Fruit fly (Drosophila melanogaster) whole organism, embryonic: ENCODE measurements around the gene CG33969.

Source experiments
- B-H2 ChIP-seq: fragments of 200-800 bp; sonication (Bioruptor generic); optimal IDR thresholded peaks from 2 replicates; lab custom pipeline; 2018; ENCODE audit warnings: missing biosample characterization, mild to moderate bottlenecking, missing genetic modification characterization
- CG10431 ChIP-seq: fragments of 200-800 bp; sonication (Bioruptor generic); optimal IDR thresholded peaks from 3 replicates; lab custom pipeline; 2018; ENCODE audit warnings: missing biosample characterization, mild to moderate bottlenecking, missing genetic modification characterization
- CG15011 ChIP-seq: fragments of 200-800 bp; sonication (Bioruptor generic); optimal IDR thresholded peaks from 3 replicates; lab custom pipeline; 2018; ENCODE audit warnings: missing biosample characterization, mild to moderate bottlenecking, missing genetic modification characterization
- CG17359 ChIP-seq: fragments of 200-800 bp; sonication (Bioruptor generic); optimal IDR thresholded peaks from 3 replicates; lab custom pipeline; 2018; ENCODE audit warnings: missing biosample characterization, mild to moderate bottlenecking, missing genetic modification characterization, moderate library complexity
- CG17361 ChIP-seq: fragments of 200-800 bp; sonication (Bioruptor generic); IDR thresholded peaks from 3 replicates; pipeline ENCODE4 v1.3.6; 2022; ENCODE audit warnings: missing biosample characterization, missing genetic modification characterization
- CG30403 ChIP-seq: fragments of 200-800 bp; sonication (Bioruptor generic); optimal IDR thresholded peaks from 3 replicates; lab custom pipeline; 2016; ENCODE audit warnings: missing biosample characterization, missing genetic modification characterization
- CG31441 ChIP-seq: fragments of 200-800 bp; sonication (Bioruptor generic); IDR thresholded peaks from 2 replicates; pipeline ENCODE4 v1.3.6; 2022; ENCODE audit warnings: missing biosample characterization, missing genetic modification characterization
- CG4404 ChIP-seq: fragments of 200-800 bp; sonication (Bioruptor generic); IDR thresholded peaks from 2 replicates; pipeline ENCODE4 v1.3.6; 2022; ENCODE audit warnings: missing biosample characterization, missing genetic modification characterization
- CG5180 ChIP-seq: fragments of 200-800 bp; sonication (Bioruptor generic); optimal IDR thresholded peaks from 3 replicates; lab custom pipeline; 2017; ENCODE audit warnings: missing biosample characterization, missing genetic modification characterization, mild to moderate bottlenecking, moderate library complexity, missing genetic modification reagents
- CG5953 ChIP-seq: fragments of 200-800 bp; sonication (Bioruptor generic); IDR thresholded peaks from 2 replicates; pipeline ENCODE4 v1.3.6; 2022; ENCODE audit warnings: missing biosample characterization, missing genetic modification characterization
- CG6683 ChIP-seq: fragments of 200-800 bp; sonication (Bioruptor generic); optimal IDR thresholded peaks from 2 replicates; lab custom pipeline; 2017; ENCODE audit warnings: missing biosample characterization, mild to moderate bottlenecking, missing genetic modification characterization, missing genetic modification reagents
- CG6765 ChIP-seq: fragments of 200-800 bp; sonication (Bioruptor generic); optimal IDR thresholded peaks from 3 replicates; lab custom pipeline; 2017; ENCODE audit warnings: missing biosample characterization, mild to moderate bottlenecking, missing genetic modification characterization
- CG6813 ChIP-seq: fragments of 200-800 bp; sonication (Bioruptor generic); optimal IDR thresholded peaks from 2 replicates; lab custom pipeline; 2017; ENCODE audit warnings: missing biosample characterization, missing genetic modification characterization, mild to moderate bottlenecking, moderate library complexity, missing genetic modification reagents
- CG6854 ChIP-seq: fragments of 200-800 bp; sonication (Bioruptor generic); optimal IDR thresholded peaks from 3 replicates; lab custom pipeline; 2017; ENCODE audit warnings: missing biosample characterization, mild to moderate bottlenecking, missing genetic modification characterization
- CG7271 ChIP-seq: fragments of 200-800 bp; sonication (Bioruptor generic); optimal IDR thresholded peaks from 2 replicates; lab custom pipeline; 2018; ENCODE audit warnings: missing biosample characterization, mild to moderate bottlenecking, missing genetic modification characterization, moderate library complexity
- CG8924 ChIP-seq: fragments of 200-800 bp; optimal IDR thresholded peaks from 3 replicates; lab custom pipeline; 2019; ENCODE audit warnings: missing biosample characterization, mild to moderate bottlenecking, missing genetic modification characterization, moderate library complexity
- CG9797 ChIP-seq: fragments of 200-800 bp; sonication (Bioruptor generic); optimal IDR thresholded peaks from 3 replicates; lab custom pipeline; 2018; ENCODE audit warnings: missing biosample characterization, mild to moderate bottlenecking, missing genetic modification characterization
- CoRest ChIP-seq: fragments of 200-800 bp; sonication (Bioruptor generic); optimal IDR thresholded peaks from 3 replicates; lab custom pipeline; 2018; ENCODE audit warnings: missing biosample characterization, mild to moderate bottlenecking, missing genetic modification characterization, moderate library complexity
- Deaf1 ChIP-seq: fragments of 200-800 bp; optimal IDR thresholded peaks from 3 replicates; lab custom pipeline; 2019; ENCODE audit warnings: missing biosample characterization, mild to moderate bottlenecking, missing genetic modification characterization, moderate library complexity
- Dip2 ChIP-seq: fragments of 200-800 bp; sonication (Bioruptor generic); IDR thresholded peaks from 2 replicates; pipeline ENCODE4 v1.3.6; 2022; ENCODE audit warnings: missing biosample characterization, missing genetic modification characterization
- Doc3 ChIP-seq: fragments of 200-800 bp; sonication (Bioruptor generic); IDR thresholded peaks from 3 replicates; pipeline ENCODE4 v1.3.6; 2022; ENCODE audit warnings: missing biosample characterization, missing genetic modification characterization; ENCODE audit not compliant: partially characterized antibody
- HHEX ChIP-seq: fragments of 200-800 bp; sonication (Bioruptor generic); optimal IDR thresholded peaks from 3 replicates; lab custom pipeline; 2017; ENCODE audit warnings: missing biosample characterization, mild to moderate bottlenecking, missing genetic modification characterization, missing genetic modification reagents
- HLH4C ChIP-seq: fragments of 200-800 bp; sonication (Bioruptor generic); IDR thresholded peaks from 3 replicates; pipeline ENCODE4 v1.3.6; 2022; ENCODE audit warnings: missing biosample characterization, missing genetic modification characterization; ENCODE audit not compliant: partially characterized antibody
- Hr51 ChIP-seq, 2 experiments: fragments of 200-800 bp; sonication (Bioruptor generic); optimal IDR thresholded peaks; 2 replicates in 1 of 2; 3 replicates in 1 of 2; lab custom pipeline; 2016 to 2018; ENCODE audit warnings: missing biosample characterization in 2 of 2, missing genetic modification characterization in 2 of 2, mild to moderate bottlenecking in 1 of 2, moderate library complexity in 1 of 2
- Hsf ChIP-seq: fragments of 200-800 bp; sonication (Bioruptor generic); optimal IDR thresholded peaks from 3 replicates; lab custom pipeline; 2016; ENCODE audit warnings: missing biosample characterization, missing genetic modification characterization
- Mad ChIP-seq: fragments of 200-800 bp; sonication (Bioruptor generic); optimal IDR thresholded peaks from 2 replicates; lab custom pipeline; 2016; ENCODE audit warnings: missing biosample characterization, missing genetic modification characterization
- Med ChIP-seq: fragments of 200-800 bp; sonication (Bioruptor generic); peaks from one replicate; lab custom pipeline; 2016; ENCODE audit warnings: missing biosample characterization, missing genetic modification characterization, mild to moderate bottlenecking, inconsistent platforms, moderate library complexity
- NK7.1 ChIP-seq: fragments of 200-800 bp; sonication (Bioruptor generic); optimal IDR thresholded peaks from 3 replicates; lab custom pipeline; 2016; ENCODE audit warnings: missing biosample characterization, missing genetic modification characterization
- Oaz ChIP-seq: fragments of 200-800 bp; sonication (Bioruptor generic); IDR thresholded peaks from 2 replicates; pipeline ENCODE4 v1.3.6; 2022; ENCODE audit warnings: missing biosample characterization, missing genetic modification characterization
- Optix ChIP-seq: fragments of 200-800 bp; sonication (Bioruptor generic); IDR thresholded peaks from 3 replicates; pipeline ENCODE4 v1.3.6; 2022; ENCODE audit warnings: missing biosample characterization, missing genetic modification characterization
- Sin3A ChIP-seq: fragments of >200 bp; optimal IDR thresholded peaks from 2 replicates; lab custom pipeline; 2018
- Sry-β ChIP-seq: fragments of 200-800 bp; sonication (Bioruptor generic); optimal IDR thresholded peaks from 2 replicates; lab custom pipeline; 2018; ENCODE audit warnings: missing biosample characterization, mild to moderate bottlenecking, missing genetic modification characterization, moderate library complexity
- ato ChIP-seq: fragments of 200-800 bp; sonication (Bioruptor generic); IDR thresholded peaks from 2 replicates; pipeline ENCODE4 v1.3.6; 2022; ENCODE audit warnings: missing biosample characterization, missing genetic modification characterization; ENCODE audit not compliant: partially characterized antibody
- az2 ChIP-seq: fragments of 200-800 bp; sonication (Bioruptor generic); optimal IDR thresholded peaks from 3 replicates; lab custom pipeline; 2016; ENCODE audit warnings: missing biosample characterization, missing genetic modification characterization
- chif ChIP-seq, 2 experiments: fragments of 200-800 bp; sonication (Bioruptor generic); optimal IDR thresholded peaks; 3 replicates each; lab custom pipeline; 2016; ENCODE audit warnings: missing biosample characterization in 2 of 2, missing genetic modification characterization in 2 of 2
- dmrt99B ChIP-seq: fragments of 200-800 bp; sonication (Bioruptor generic); optimal IDR thresholded peaks from 2 replicates; lab custom pipeline; 2018; ENCODE audit warnings: missing biosample characterization, mild to moderate bottlenecking, missing genetic modification characterization, moderate library complexity
- grn ChIP-seq: fragments of 200-800 bp; sonication (Bioruptor generic); optimal IDR thresholded peaks from 3 replicates; lab custom pipeline; 2017; ENCODE audit warnings: missing biosample characterization, missing genetic modification characterization
- ham ChIP-seq: fragments of 200-800 bp; sonication (Bioruptor generic); IDR thresholded peaks from 2 replicates; pipeline ENCODE4 v1.3.6; 2022; ENCODE audit warnings: missing biosample characterization, missing genetic modification characterization
- her ChIP-seq: fragments of 200-800 bp; sonication (Bioruptor generic); optimal IDR thresholded peaks from 2 replicates; lab custom pipeline; 2016; ENCODE audit warnings: missing biosample characterization, missing genetic modification characterization
- insv ChIP-seq, 2 experiments: fragments of 200-800 bp; sonication (Bioruptor generic); optimal IDR thresholded peaks; 3 replicates each; lab custom pipeline; 2016 to 2018; ENCODE audit warnings: missing biosample characterization in 2 of 2, missing genetic modification characterization in 2 of 2
- kah ChIP-seq: fragments of 200-800 bp; sonication (Bioruptor generic); optimal IDR thresholded peaks from 2 replicates; lab custom pipeline; 2018; ENCODE audit warnings: missing biosample characterization, mild to moderate bottlenecking, missing genetic modification characterization
- luna ChIP-seq: fragments of 200-800 bp; sonication (Bioruptor generic); optimal IDR thresholded peaks from 2 replicates; lab custom pipeline; 2016; ENCODE audit warnings: missing biosample characterization, missing genetic modification characterization
- nom ChIP-seq: fragments of 200-800 bp; sonication (Bioruptor generic); optimal IDR thresholded peaks from 2 replicates; lab custom pipeline; 2017; ENCODE audit warnings: missing biosample characterization, missing genetic modification characterization, mild to moderate bottlenecking, moderate library complexity, missing genetic modification reagents
- sc ChIP-seq, 3 experiments: fragments of >200 bp in 2 of 3; fragments of 200-800 bp in 1 of 3; sonication (Bioruptor generic) in 1 of 3; optimal IDR thresholded peaks; 2 replicates in 2 of 3; 3 replicates in 1 of 3; lab custom pipeline; 2017; ENCODE audit warnings: mild to moderate bottlenecking in 1 of 3, missing biosample characterization in 1 of 3, missing genetic modification characterization in 1 of 3, missing genetic modification reagents in 1 of 3
- schlank ChIP-seq: fragments of 200-800 bp; sonication (Bioruptor generic); optimal IDR thresholded peaks from 2 replicates; lab custom pipeline; 2018; ENCODE audit warnings: missing biosample characterization, mild to moderate bottlenecking, missing genetic modification characterization
- sd ChIP-seq: fragments of 200-800 bp; sonication (Bioruptor generic); optimal IDR thresholded peaks from 3 replicates; lab custom pipeline; 2018; ENCODE audit warnings: missing biosample characterization, mild to moderate bottlenecking, missing genetic modification characterization, moderate library complexity
- sr ChIP-seq: fragments of 200-800 bp; sonication (Bioruptor generic); IDR thresholded peaks from 3 replicates; pipeline ENCODE4 v1.3.6; 2022; ENCODE audit warnings: missing biosample characterization, missing genetic modification characterization
- tio ChIP-seq: fragments of 200-800 bp; sonication (Bioruptor generic); optimal IDR thresholded peaks from 2 replicates; lab custom pipeline; 2017; ENCODE audit warnings: missing biosample characterization, missing genetic modification characterization, inconsistent platforms
- tx ChIP-seq: fragments of 200-800 bp; sonication (Bioruptor generic); optimal IDR thresholded peaks from 2 replicates; lab custom pipeline; 2016; ENCODE audit warnings: missing biosample characterization, missing genetic modification characterization
- z ChIP-seq: fragments of 200-800 bp; sonication (Bioruptor generic); IDR thresholded peaks from 3 replicates; pipeline ENCODE4 v1.3.6; 2022; ENCODE audit warnings: missing biosample characterization, missing genetic modification characterization

Gene CG33969

DNA sequence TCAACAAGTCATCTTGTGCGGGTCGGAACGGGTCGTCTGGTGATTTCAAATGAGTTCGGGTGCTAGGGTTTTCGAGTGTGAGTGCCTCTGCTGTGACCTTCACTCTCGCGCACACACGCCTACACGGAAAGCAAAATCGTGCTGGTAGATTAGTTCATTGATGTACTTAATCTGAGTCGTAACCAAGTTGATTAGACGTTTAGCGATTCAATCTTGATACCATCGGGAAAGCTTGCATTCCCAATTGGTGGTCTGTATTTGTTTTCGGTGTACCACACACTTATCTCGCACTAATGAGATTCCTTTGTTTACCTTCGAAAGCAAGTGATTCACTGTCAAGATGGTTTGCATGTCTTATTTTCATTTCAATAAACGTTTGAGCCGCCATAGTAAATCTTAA, 4.4 kb downstream of the CG33969 start (continued):
- no peak for TF ChIP-seq CG7271 (tag; lab: Kevin White, UChicago)
- no peak for TF ChIP-seq Dip2
- TF ChIP-seq B-H2: no peak
- no peak for TF ChIP-seq HLH4C (GFP tag; lab: Robert Waterston, UW)
- TF ChIP-seq CG5180 (GFP tag; lab: Kevin White, UChicago): no peak
- TF ChIP-seq CG15011 (GFP tag; lab: Kevin White, UChicago): no peak
- peak; percentile 17 for TF ChIP-seq Deaf1 (tag; lab: Kevin White, UChicago)
- TF ChIP-seq tio: no peak
- TF ChIP-seq CG6765: no peak
- TF ChIP-seq CG5953 (GFP tag; lab: Robert Waterston, UW): no peak
- TF ChIP-seq NK7.1 (GFP tag; lab: Kevin White, UChicago): no peak
- peak; percentile 92 for TF ChIP-seq Med (GFP tag; lab: Kevin White, UChicago)
- TF ChIP-seq CG17359 (tag; lab: Kevin White, UChicago): peak; percentile 43
- no peak for TF ChIP-seq kah
- TF ChIP-seq CG4404: no peak
- TF ChIP-seq z: no peak
- TF ChIP-seq CG31441 (GFP tag; lab: Robert Waterston, UW): peak; percentile 27; the same call in 1 of the 2 replicates
- TF ChIP-seq CG6854 (GFP tag; lab: Kevin White, UChicago): no peak
- 0 out of 3 replicates have a peak, but pooled peaks have one; percentile 17 for TF ChIP-seq CG17361 (GFP tag; lab: Robert Waterston, UW)
- TF ChIP-seq tx: no peak
- peak; percentile 24 for TF ChIP-seq az2 (GFP tag; lab: Kevin White, UChicago)
- TF ChIP-seq CG10431 (GFP tag; lab: Kevin White, UChicago): no peak
- TF ChIP-seq CG8924 (tag; lab: Kevin White, UChicago): no peak
- TF ChIP-seq Hsf (GFP tag; lab: Kevin White, UChicago): peak; percentile 33
- peak; percentile 21 for TF ChIP-seq CoRest
- no peak for TF ChIP-seq Mad (GFP tag; lab: Kevin White, UChicago)
- TF ChIP-seq Oaz (GFP tag; lab: Robert Waterston, UW): no peak
- TF ChIP-seq sd: peak; percentile 72
- TF ChIP-seq sr (GFP tag; lab: Robert Waterston, UW): 0 out of 3 replicates have a peak, but pooled peaks have one; percentile 35
- TF ChIP-seq Doc3 (GFP tag; lab: Robert Waterston, UW): no peak
- peak; percentile 31 for TF ChIP-seq CG30403 (GFP tag; lab: Kevin White, UChicago)
- TF ChIP-seq grn: peak; percentile 78
- TF ChIP-seq nom (GFP tag; lab: Kevin White, UChicago): no peak
- no peak for TF ChIP-seq Optix
- no peak for TF ChIP-seq Sry-β
- peak; percentile 35 for TF ChIP-seq HHEX
- no peak for TF ChIP-seq ham (GFP tag; lab: Robert Waterston, UW)
- TF ChIP-seq schlank: no peak
- TF ChIP-seq dmrt99B (tag; lab: Kevin White, UChicago): peak; percentile 38
- TF ChIP-seq CG9797: no peak
- TF ChIP-seq insv (GFP tag; optimal IDR thresholded peaks at IDR 0.05; lab: Kevin White, UChicago): no peak
- TF ChIP-seq Hr51 (GFP tag; optimal IDR thresholded peaks at IDR 0.05; lab: Kevin White, UChicago): peak in 1 of 2 experiments; percentile 50
- TF ChIP-seq luna (GFP tag; lab: Kevin White, UChicago): no peak
- TF ChIP-seq her: peak; percentile 57
- TF ChIP-seq CG6683 (GFP tag; lab: Kevin White, UChicago): no peak
- no peak for TF ChIP-seq ato (GFP tag; lab: Robert Waterston, UW)
- TF ChIP-seq sc (optimal IDR thresholded peaks at IDR 0.05; lab: Kevin White, UChicago): no peak
- no peak for TF ChIP-seq sc (GFP tag; optimal IDR thresholded peaks at IDR 0.05; lab: Kevin White, UChicago)
- TF ChIP-seq chif (GFP tag; optimal IDR thresholded peaks at IDR 0.05; lab: Kevin White, UChicago): peak in 1 of 2 experiments; percentile 13
- peak; percentile 10 for TF ChIP-seq CG6813 (GFP tag; lab: Kevin White, UChicago)
- TF ChIP-seq Sin3A (lab: Kevin White, UChicago): no peak
